Fruit fly (Drosophila melanogaster) whole organism, prepupa: ENCODE measurements around the gene Mal-B1.
A peak's percentile ranks its signal among the peaks of the same experiment; 100 is the strongest.

Source experiments
- CG16779 ChIP-seq: fragments of 200-800 bp; sonication (Bioruptor generic); optimal IDR thresholded peaks from 3 replicates; lab custom pipeline; 2017; ENCODE audit warnings: missing biosample characterization, mild to moderate bottlenecking, missing genetic modification characterization
- CG6854 ChIP-seq: fragments of 200-800 bp; sonication (Bioruptor generic); optimal IDR thresholded peaks from 2 replicates; lab custom pipeline; 2017; ENCODE audit warnings: missing biosample characterization, mild to moderate bottlenecking, missing genetic modification characterization
- CG8119 ChIP-seq: fragments of 200-800 bp; sonication (Bioruptor generic); IDR thresholded peaks from 3 replicates; pipeline ENCODE4 v1.3.6; 2022; ENCODE audit warnings: missing biosample characterization, missing genetic modification characterization
- Eip75B ChIP-seq: fragments of 200-800 bp; sonication (Bioruptor generic); optimal IDR thresholded peaks from 3 replicates; lab custom pipeline; 2016; ENCODE audit warnings: missing biosample characterization, missing genetic modification characterization
- Gug ChIP-seq: fragments of 200-800 bp; sonication (Bioruptor generic); IDR thresholded peaks from 2 replicates; pipeline ENCODE4 v1.3.6; 2022; ENCODE audit warnings: missing biosample characterization, missing genetic modification characterization
- Hr4 ChIP-seq: fragments of 200-800 bp; sonication (Bioruptor generic); optimal IDR thresholded peaks from 3 replicates; lab custom pipeline; 2016; ENCODE audit warnings: missing biosample characterization, missing genetic modification characterization
- eg ChIP-seq: fragments of 200-800 bp; sonication (Bioruptor generic); IDR thresholded peaks from 3 replicates; pipeline ENCODE4 v1.3.6; 2022; ENCODE audit warnings: missing biosample characterization, missing genetic modification characterization
- lz ChIP-seq: fragments of 200-800 bp; sonication (Bioruptor generic); optimal IDR thresholded peaks from 3 replicates; lab custom pipeline; 2016; ENCODE audit warnings: missing biosample characterization, missing genetic modification characterization

- TF ChIP-seq CG8119 (GFP tag; lab: Robert Waterston, UW), result no peak
- TF ChIP-seq CG16779, result no peak
- TF ChIP-seq Hr4 (GFP tag; lab: Kevin White, UChicago), result peak; percentile 12
- TF ChIP-seq eg (GFP tag; lab: Robert Waterston, UW), result no peak
- TF ChIP-seq lz (GFP tag; lab: Kevin White, UChicago), result no peak
- TF ChIP-seq Gug (GFP tag; lab: Robert Waterston, UW), result no peak
- TF ChIP-seq CG6854 (GFP tag; lab: Kevin White, UChicago), result no peak
- no peak for TF ChIP-seq Eip75B (GFP tag; lab: Kevin White, UChicago)
Measured at dm6 chr2L:11812781-11813664, 34.0 kb upstream of the Mal-B1 start.
